Fruit fly (Drosophila melanogaster) whole organism, embryonic: Measurements from ENCODE around the gene dlp.

Source experiments
- Bdp1 ChIP-seq: fragments of 200-800 bp; sonication (Bioruptor generic); optimal IDR thresholded peaks from 3 replicates; lab custom pipeline; 2016; ENCODE audit warnings: missing biosample characterization, missing genetic modification characterization
- C15 ChIP-seq: fragments of 200-800 bp; sonication (Bioruptor generic); IDR thresholded peaks from 3 replicates; pipeline ENCODE4 v1.3.6; 2022; ENCODE audit warnings: missing biosample characterization, missing genetic modification characterization
- CG10979 ChIP-seq: fragments of 200-800 bp; sonication (Bioruptor generic); optimal IDR thresholded peaks from 2 replicates; lab custom pipeline; 2018; ENCODE audit warnings: missing biosample characterization, mild to moderate bottlenecking, missing genetic modification characterization, moderate library complexity
- CG11085 ChIP-seq: fragments of 200-800 bp; sonication (Bioruptor generic); IDR thresholded peaks from 2 replicates; pipeline ENCODE4 v1.3.6; 2022; ENCODE audit warnings: missing biosample characterization, missing genetic modification characterization
- CG12155 ChIP-seq: fragments of 200-800 bp; sonication (Bioruptor generic); optimal IDR thresholded peaks from 3 replicates; lab custom pipeline; 2016; ENCODE audit warnings: missing biosample characterization, missing genetic modification characterization
- CG15514 ChIP-seq: fragments of 200-800 bp; sonication (Bioruptor generic); optimal IDR thresholded peaks from 3 replicates; lab custom pipeline; 2017; ENCODE audit warnings: missing biosample characterization, missing genetic modification characterization, mild to moderate bottlenecking, moderate library complexity, missing genetic modification reagents
- CG15696 ChIP-seq: fragments of 200-800 bp; sonication (Bioruptor generic); optimal IDR thresholded peaks from 2 replicates; lab custom pipeline; 2019; ENCODE audit warnings: missing biosample characterization, mild to moderate bottlenecking, missing genetic modification characterization, moderate library complexity
- CG17186 ChIP-seq: fragments of 200-800 bp; sonication (Bioruptor generic); optimal IDR thresholded peaks from 3 replicates; lab custom pipeline; 2017; ENCODE audit warnings: missing biosample characterization, missing genetic modification reagents, missing genetic modification characterization
- CG17912 ChIP-seq: fragments of 200-800 bp; sonication (Bioruptor generic); optimal IDR thresholded peaks from 2 replicates; lab custom pipeline; 2018; ENCODE audit warnings: missing biosample characterization, mild to moderate bottlenecking, missing genetic modification characterization
- CG18262 ChIP-seq: fragments of 200-800 bp; optimal IDR thresholded peaks from 3 replicates; lab custom pipeline; 2019; ENCODE audit warnings: missing biosample characterization, mild to moderate bottlenecking, missing genetic modification characterization, moderate library complexity
- CG2199 ChIP-seq: fragments of 200-800 bp; sonication (Bioruptor generic); IDR thresholded peaks from 3 replicates; pipeline ENCODE4 v1.3.6; 2022; ENCODE audit warnings: missing biosample characterization, missing genetic modification characterization
- CG2678 ChIP-seq: fragments of 200-800 bp; sonication (Bioruptor generic); optimal IDR thresholded peaks from 3 replicates; lab custom pipeline; 2019; ENCODE audit warnings: missing biosample characterization, mild to moderate bottlenecking, missing genetic modification characterization, moderate library complexity
- CG31365 ChIP-seq: fragments of 200-800 bp; sonication (Bioruptor generic); optimal IDR thresholded peaks from 2 replicates; lab custom pipeline; 2018; ENCODE audit warnings: missing biosample characterization, mild to moderate bottlenecking, missing genetic modification characterization
- CG4282 ChIP-seq: fragments of 200-800 bp; sonication (Bioruptor generic); optimal IDR thresholded peaks from 2 replicates; lab custom pipeline; 2016; ENCODE audit warnings: missing biosample characterization, missing genetic modification characterization
- CG5245 ChIP-seq: fragments of 200-800 bp; sonication (Bioruptor generic); optimal IDR thresholded peaks from 3 replicates; lab custom pipeline; 2016; ENCODE audit warnings: missing biosample characterization, missing genetic modification characterization
- CG6854 ChIP-seq: fragments of 200-800 bp; sonication (Bioruptor generic); optimal IDR thresholded peaks from 3 replicates; lab custom pipeline; 2017; ENCODE audit warnings: missing biosample characterization, mild to moderate bottlenecking, missing genetic modification characterization
- CG8281 ChIP-seq: fragments of 200-800 bp; sonication (Bioruptor generic); optimal IDR thresholded peaks from 2 replicates; lab custom pipeline; 2018; ENCODE audit warnings: missing biosample characterization, mild to moderate bottlenecking, missing genetic modification characterization, moderate library complexity
- Dek ChIP-seq: fragments of 200-800 bp; sonication (Bioruptor generic); optimal IDR thresholded peaks from 3 replicates; lab custom pipeline; 2019; ENCODE audit warnings: missing biosample characterization, mild to moderate bottlenecking, missing genetic modification characterization, moderate library complexity
- HHEX ChIP-seq: fragments of 200-800 bp; sonication (Bioruptor generic); optimal IDR thresholded peaks from 3 replicates; lab custom pipeline; 2017; ENCODE audit warnings: missing biosample characterization, mild to moderate bottlenecking, missing genetic modification characterization, missing genetic modification reagents
- Jarid2 ChIP-seq: fragments of 200-800 bp; sonication (Bioruptor generic); optimal IDR thresholded peaks from 3 replicates; lab custom pipeline; 2017; ENCODE audit warnings: mild to moderate bottlenecking, missing biosample characterization, missing genetic modification reagents, missing genetic modification characterization
- Med ChIP-seq: fragments of 200-800 bp; sonication (Bioruptor generic); peaks from one replicate; lab custom pipeline; 2016; ENCODE audit warnings: missing biosample characterization, missing genetic modification characterization, mild to moderate bottlenecking, inconsistent platforms, moderate library complexity
- Meics ChIP-seq: fragments of 200-800 bp; sonication (Bioruptor generic); optimal IDR thresholded peaks from 2 replicates; lab custom pipeline; 2017; ENCODE audit warnings: missing biosample characterization, mild to moderate bottlenecking, missing genetic modification characterization
- Mes4 ChIP-seq: fragments of 200-800 bp; sonication (Bioruptor generic); optimal IDR thresholded peaks from 2 replicates; lab custom pipeline; 2016; ENCODE audit warnings: missing biosample characterization, missing genetic modification characterization
- NfI ChIP-seq: fragments of 200-800 bp; sonication (Bioruptor generic); optimal IDR thresholded peaks from 3 replicates; lab custom pipeline; 2018; ENCODE audit warnings: missing biosample characterization, mild to moderate bottlenecking, missing genetic modification characterization, moderate library complexity
- Oaz ChIP-seq: fragments of 200-800 bp; sonication (Bioruptor generic); IDR thresholded peaks from 2 replicates; pipeline ENCODE4 v1.3.6; 2022; ENCODE audit warnings: missing biosample characterization, missing genetic modification characterization
- Pdp1 ChIP-seq, 2 experiments: fragments of 200-800 bp; sonication (Bioruptor generic); optimal IDR thresholded peaks; 3 replicates each; lab custom pipeline; 2016; ENCODE audit warnings: missing biosample characterization in 2 of 2, missing genetic modification characterization in 2 of 2, mild to moderate bottlenecking in 1 of 2, moderate library complexity in 1 of 2
- Ravus ChIP-seq: fragments of 200-800 bp; sonication (Bioruptor generic); IDR thresholded peaks from 2 replicates; pipeline ENCODE4 v1.3.6; 2022; ENCODE audit warnings: missing biosample characterization, missing genetic modification characterization
- ase ChIP-seq: fragments of 200-800 bp; sonication (Bioruptor generic); IDR thresholded peaks from 3 replicates; pipeline ENCODE4 v1.3.6; 2022; ENCODE audit warnings: missing biosample characterization, missing genetic modification characterization
- bigmax ChIP-seq: fragments of 200-800 bp; sonication (Bioruptor generic); optimal IDR thresholded peaks from 2 replicates; lab custom pipeline; 2018; ENCODE audit warnings: missing biosample characterization, mild to moderate bottlenecking, missing genetic modification characterization
- btn ChIP-seq: fragments of 200-800 bp; sonication (Bioruptor generic); optimal IDR thresholded peaks from 2 replicates; lab custom pipeline; 2016; ENCODE audit warnings: missing biosample characterization, missing genetic modification characterization
- cato ChIP-seq: fragments of 200-800 bp; sonication (Bioruptor generic); optimal IDR thresholded peaks from 2 replicates; lab custom pipeline; 2016; ENCODE audit warnings: missing biosample characterization, missing genetic modification characterization, borderline replicate concordance
- croc ChIP-seq: fragments of 200-800 bp; sonication (Bioruptor generic); conservative IDR thresholded peaks from 3 replicates; pipeline ENCODE4 v1.3.6; 2022; ENCODE audit warnings: missing biosample characterization, missing genetic modification characterization
- crol ChIP-seq: fragments of 200-800 bp; sonication (Bioruptor generic); IDR thresholded peaks from 2 replicates; pipeline ENCODE4 v1.3.6; 2022; ENCODE audit warnings: missing biosample characterization, missing genetic modification characterization
- ems ChIP-seq: fragments of 200-800 bp; sonication (Bioruptor generic); optimal IDR thresholded peaks from 3 replicates; lab custom pipeline; 2016; ENCODE audit warnings: missing biosample characterization, missing genetic modification characterization
- fu2 ChIP-seq: fragments of 200-800 bp; sonication (Bioruptor generic); optimal IDR thresholded peaks from 2 replicates; lab custom pipeline; 2016; ENCODE audit warnings: missing biosample characterization, missing genetic modification characterization
- grau ChIP-seq: fragments of 200-800 bp; optimal IDR thresholded peaks from 3 replicates; lab custom pipeline; 2019; ENCODE audit warnings: missing biosample characterization, mild to moderate bottlenecking, missing genetic modification characterization, moderate library complexity
- hbn ChIP-seq: fragments of 200-800 bp; sonication (Bioruptor generic); IDR thresholded peaks from 2 replicates; pipeline ENCODE4 v1.3.6; 2022; ENCODE audit warnings: missing biosample characterization, missing genetic modification characterization; ENCODE audit not compliant: partially characterized antibody
- nerfin-1 ChIP-seq: fragments of 200-800 bp; sonication (Bioruptor generic); optimal IDR thresholded peaks from 3 replicates; lab custom pipeline; 2019; ENCODE audit warnings: missing biosample characterization, mild to moderate bottlenecking, missing genetic modification characterization, moderate library complexity
- nerfin-2 ChIP-seq: fragments of 200-800 bp; sonication (Bioruptor generic); IDR thresholded peaks from 2 replicates; pipeline ENCODE4 v1.3.6; 2022; ENCODE audit warnings: missing biosample characterization, missing genetic modification characterization; ENCODE audit not compliant: partially characterized antibody
- slou ChIP-seq: fragments of 200-800 bp; sonication (Bioruptor generic); optimal IDR thresholded peaks from 3 replicates; lab custom pipeline; 2016; ENCODE audit warnings: missing biosample characterization, missing genetic modification characterization
- stc ChIP-seq: fragments of 200-800 bp; sonication (Bioruptor generic); IDR thresholded peaks from 2 replicates; pipeline ENCODE4 v1.3.6; 2022; ENCODE audit warnings: missing biosample characterization, missing genetic modification characterization
- stwl ChIP-seq: fragments of 200-800 bp; sonication (Bioruptor generic); optimal IDR thresholded peaks from 3 replicates; lab custom pipeline; 2018; ENCODE audit warnings: missing biosample characterization, mild to moderate bottlenecking, missing genetic modification characterization, moderate library complexity
- tin ChIP-seq: fragments of 200-800 bp; sonication (Bioruptor generic); optimal IDR thresholded peaks from 3 replicates; lab custom pipeline; 2016; ENCODE audit warnings: missing biosample characterization, missing genetic modification characterization
- tio ChIP-seq: fragments of 200-800 bp; sonication (Bioruptor generic); optimal IDR thresholded peaks from 2 replicates; lab custom pipeline; 2017; ENCODE audit warnings: missing biosample characterization, missing genetic modification characterization, inconsistent platforms
- wor ChIP-seq: fragments of 200-800 bp; sonication (Bioruptor generic); IDR thresholded peaks from 2 replicates; pipeline ENCODE4 v1.3.6; 2022; ENCODE audit warnings: missing biosample characterization, missing genetic modification characterization

dlp gene

dm6 chr3L:14631964-14632758, at the start of gene dlp, which contains the start of gene RecQ5 (continued):
- TF ChIP-seq Oaz: peak; percentile 70; the same call in 1 of the 2 replicates
- peak; percentile 76 for TF ChIP-seq NfI
- TF ChIP-seq Meics (GFP tag; lab: Kevin White, UChicago): peak; percentile 79
- peak; percentile 88 for TF ChIP-seq grau (tag; lab: Kevin White, UChicago)
- TF ChIP-seq ems (GFP tag; lab: Kevin White, UChicago): peak; percentile 27
- peak; percentile 57 for TF ChIP-seq CG5245
- peak; percentile 58; the same call in 1 of the 3 replicates for TF ChIP-seq ase
- TF ChIP-seq fu2 (GFP tag; lab: Kevin White, UChicago): peak; percentile 20
- TF ChIP-seq hbn (GFP tag; lab: Robert Waterston, UW): peak; percentile 86
- peak; percentile 37 to 40 for TF ChIP-seq Pdp1 (GFP tag; optimal IDR thresholded peaks at IDR 0.05; lab: Kevin White, UChicago)
- TF ChIP-seq CG12155 (GFP tag; lab: Kevin White, UChicago): peak; percentile 80
- TF ChIP-seq CG10979: peak; percentile 71
- TF ChIP-seq CG18262: peak; percentile 76
- peak; percentile 79 for TF ChIP-seq CG2678 (tag; lab: Kevin White, UChicago)
- TF ChIP-seq nerfin-2 (GFP tag; lab: Robert Waterston, UW): peak; percentile 84
- peak; percentile 64 for TF ChIP-seq slou (GFP tag; lab: Kevin White, UChicago)
- TF ChIP-seq HHEX: peak; percentile 67
- TF ChIP-seq Ravus (GFP tag; lab: Robert Waterston, UW): peak; percentile 39; the same call in 1 of the 2 replicates
- TF ChIP-seq C15 (GFP tag; lab: Robert Waterston, UW): no peak
- TF ChIP-seq bigmax (GFP tag; lab: Kevin White, UChicago): no peak
- TF ChIP-seq CG31365 (tag; lab: Kevin White, UChicago): peak; percentile 79
- peak; percentile 73 for TF ChIP-seq Dek (tag; lab: Kevin White, UChicago)
- peak; percentile 81 for TF ChIP-seq tin (GFP tag; lab: Kevin White, UChicago)
- TF ChIP-seq CG2199: peak; percentile 82
- no peak for TF ChIP-seq Bdp1 (GFP tag; lab: Kevin White, UChicago)
- no peak for TF ChIP-seq CG17912
- peak; percentile 31 for TF ChIP-seq cato
- TF ChIP-seq Jarid2 (GFP tag; lab: Kevin White, UChicago): peak; percentile 100
- TF ChIP-seq nerfin-1 (tag; lab: Kevin White, UChicago): peak; percentile 69
- TF ChIP-seq CG15696 (tag; lab: Kevin White, UChicago): peak; percentile 74
- TF ChIP-seq stc (GFP tag; lab: Robert Waterston, UW): peak; percentile 42; the same call in 1 of the 2 replicates
- no peak for TF ChIP-seq Mes4 (GFP tag; lab: Kevin White, UChicago)
- TF ChIP-seq CG11085: peak; percentile 62; the same call in 1 of the 2 replicates
- TF ChIP-seq CG8281 (tag; lab: Kevin White, UChicago): peak; percentile 26
- TF ChIP-seq Med (GFP tag; lab: Kevin White, UChicago): peak; percentile 94
- TF ChIP-seq croc (GFP tag; lab: Robert Waterston, UW): no peak
- TF ChIP-seq CG6854 (GFP tag; lab: Kevin White, UChicago): no peak
- TF ChIP-seq CG17186 (GFP tag; lab: Kevin White, UChicago): peak; percentile 3
- no peak; the same call in 1 of the 2 replicates for TF ChIP-seq crol
- 0 out of 2 replicates have a peak, but pooled peaks have one; percentile 65 for TF ChIP-seq wor (GFP tag; lab: Robert Waterston, UW)
- peak; percentile 54 for TF ChIP-seq stwl (tag; lab: Kevin White, UChicago)
- peak; percentile 16 for TF ChIP-seq btn (GFP tag; lab: Kevin White, UChicago)
- TF ChIP-seq CG4282: peak; percentile 91
- TF ChIP-seq tio: peak; percentile 91
- TF ChIP-seq CG15514: peak; percentile 55
